Worm (Caenorhabditis elegans): Measurements from ENCODE around the gene Y48A6B.8.

DNA sequence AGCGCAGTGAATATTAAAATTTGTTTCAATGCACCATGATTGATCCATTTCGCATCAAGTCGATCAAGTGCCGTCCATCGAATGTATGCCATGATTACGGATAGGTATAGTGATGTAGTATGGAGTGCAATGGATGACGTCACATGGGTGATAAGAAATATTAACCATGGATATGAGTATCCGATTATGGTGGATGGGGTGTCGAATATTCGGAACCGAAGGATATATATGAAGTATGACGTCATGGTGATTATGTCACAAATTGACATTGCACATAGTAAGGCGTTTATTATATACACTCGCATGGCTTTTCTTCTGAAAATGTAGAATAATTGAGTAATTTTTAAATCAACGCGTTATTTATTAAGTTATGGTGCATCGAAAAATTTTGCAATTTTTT, 35.2 kb downstream of the Y48A6B.8 start:
- TF ChIP-seq unc-39 (tag; optimal IDR thresholded peaks at IDR 0.05) (no peak), elt-3 (tag; optimal IDR thresholded peaks at IDR 0.05) (no peak), crh-2 (tag; optimal IDR thresholded peaks at IDR 0.05) (no peak), fos-1 (tag; optimal IDR thresholded peaks at IDR 0.05) (no peak), nhr-12 (tag; optimal IDR thresholded peaks at IDR 0.05) (no peak), unc-62 (GFP tag; optimal IDR thresholded peaks at IDR 0.05) (no peak), sma-3 (GFP tag; optimal IDR thresholded peaks at IDR 0.05) (no peak), dmd-4 (tag; optimal IDR thresholded peaks at IDR 0.05) (no peak), skn-1 (tag; optimal IDR thresholded peaks at IDR 0.05) (no peak), elt-1 (tag; optimal IDR thresholded peaks at IDR 0.05) (no peak), ceh-82 (tag; optimal IDR thresholded peaks at IDR 0.05) (no peak)

Data from whole organism, L2 larva.